Fruit fly (Drosophila melanogaster) whole organism, adult: ENCODE measurements around the gene CG9547.
A peak's percentile ranks its signal among the peaks of the same experiment; 100 is the strongest.

Experiments used
- CG11617 ChIP-seq: fragments of 200-800 bp; sonication (Bioruptor generic); optimal IDR thresholded peaks from 2 replicates; lab custom pipeline; 2017; ENCODE audit warnings: mild to moderate bottlenecking, missing biosample characterization, missing genetic modification reagents, missing genetic modification characterization
- CG12768 ChIP-seq: fragments of 200-800 bp; sonication (Bioruptor generic); optimal IDR thresholded peaks from 2 replicates; lab custom pipeline; 2017; ENCODE audit warnings: missing biosample characterization, missing genetic modification characterization, mild to moderate bottlenecking, moderate library complexity, missing genetic modification reagents
- CG14711 ChIP-seq: fragments of 200-800 bp; sonication (Bioruptor generic); optimal IDR thresholded peaks from 2 replicates; lab custom pipeline; 2018; ENCODE audit warnings: missing biosample characterization, mild to moderate bottlenecking, missing genetic modification characterization, moderate library complexity
- CG1620 ChIP-seq: fragments of 200-800 bp; sonication (Bioruptor generic); optimal IDR thresholded peaks from 2 replicates; lab custom pipeline; 2016; ENCODE audit warnings: missing biosample characterization, missing genetic modification characterization
- CG33017 ChIP-seq: fragments of 200-800 bp; sonication (Bioruptor generic); optimal IDR thresholded peaks from 2 replicates; lab custom pipeline; 2018; ENCODE audit warnings: missing biosample characterization, mild to moderate bottlenecking, missing genetic modification characterization, moderate library complexity
- CG5204 ChIP-seq: fragments of 200-800 bp; sonication (Bioruptor generic); optimal IDR thresholded peaks from 2 replicates; lab custom pipeline; 2016; ENCODE audit warnings: missing biosample characterization, missing genetic modification characterization
- CG7045 ChIP-seq: fragments of 200-800 bp; sonication (Bioruptor generic); optimal IDR thresholded peaks from 2 replicates; lab custom pipeline; 2017; ENCODE audit warnings: missing biosample characterization, mild to moderate bottlenecking, missing genetic modification characterization
- CG7101 ChIP-seq: fragments of 200-800 bp; sonication (Bioruptor generic); optimal IDR thresholded peaks from 2 replicates; lab custom pipeline; 2018; ENCODE audit warnings: missing biosample characterization, mild to moderate bottlenecking, missing genetic modification characterization, moderate library complexity
- Clk ChIP-seq: fragments of 200-800 bp; sonication (Bioruptor generic); optimal IDR thresholded peaks from 2 replicates; lab custom pipeline; 2017; ENCODE audit warnings: missing biosample characterization, missing genetic modification characterization
- Crg-1 ChIP-seq: fragments of 200-800 bp; sonication (Bioruptor generic); optimal IDR thresholded peaks from 2 replicates; lab custom pipeline; 2016; ENCODE audit warnings: missing biosample characterization, missing genetic modification characterization
- Hr96 ChIP-seq: fragments of 200-800 bp; sonication (Bioruptor generic); optimal IDR thresholded peaks from 2 replicates; lab custom pipeline; 2016; ENCODE audit warnings: missing biosample characterization, missing genetic modification characterization
- Mnt ChIP-seq: fragments of 200-800 bp; sonication (Bioruptor generic); optimal IDR thresholded peaks from 2 replicates; lab custom pipeline; 2016; ENCODE audit warnings: missing biosample characterization, mild to moderate bottlenecking, missing genetic modification characterization
- bab1 ChIP-seq: fragments of 200-800 bp; sonication (Bioruptor generic); optimal IDR thresholded peaks from 3 replicates; lab custom pipeline; 2019; ENCODE audit warnings: missing biosample characterization, mild to moderate bottlenecking, missing genetic modification characterization, moderate library complexity
- cic ChIP-seq: fragments of 200-800 bp; sonication (Bioruptor generic); optimal IDR thresholded peaks from 2 replicates; lab custom pipeline; 2017; ENCODE audit warnings: missing biosample characterization, mild to moderate bottlenecking, missing genetic modification characterization, moderate library complexity
- cnc ChIP-seq, 2 experiments: fragments of >200 bp; optimal IDR thresholded peaks; 2 replicates each; lab custom pipeline; 2017
- kay ChIP-seq: fragments of 200-800 bp; sonication (Bioruptor generic); peaks from one replicate; lab custom pipeline; 2016; ENCODE audit warnings: missing biosample characterization, missing genetic modification characterization, borderline replicate concordance
- ovo ChIP-seq: fragments of 200-800 bp; sonication (Bioruptor generic); optimal IDR thresholded peaks from 2 replicates; lab custom pipeline; 2016; ENCODE audit warnings: missing biosample characterization, missing genetic modification characterization
- pad ChIP-seq: fragments of 200-800 bp; sonication (Bioruptor generic); optimal IDR thresholded peaks from 3 replicates; lab custom pipeline; 2017; ENCODE audit warnings: missing biosample characterization, missing genetic modification characterization, mild to moderate bottlenecking, moderate library complexity, missing genetic modification reagents
- tj ChIP-seq: fragments of 200-800 bp; sonication (Bioruptor generic); optimal IDR thresholded peaks from 3 replicates; lab custom pipeline; 2017; ENCODE audit warnings: missing biosample characterization, mild to moderate bottlenecking, missing genetic modification characterization, moderate library complexity
- toe ChIP-seq: fragments of 200-800 bp; sonication (Bioruptor generic); optimal IDR thresholded peaks from 2 replicates; lab custom pipeline; 2016; ENCODE audit warnings: missing biosample characterization, missing genetic modification characterization

Gene CG9547

dm6 chr2L:6502887-6503723, 8.8 kb upstream of the CG9547 start:
- TF ChIP-seq bab1 (GFP tag; lab: Kevin White, UChicago) (no peak), CG33017 (tag; lab: Kevin White, UChicago) (no peak), CG5204 (no peak)

- TF ChIP-seq Clk (GFP tag; lab: Kevin White, UChicago) (no peak), cic (GFP tag; lab: Kevin White, UChicago) (no peak), ovo (no peak), CG11617 (GFP tag; lab: Kevin White, UChicago) (no peak)
These were observed 6.5 kb upstream of the CG9547 start for dm6 chr2L:6500648-6501325.

dm6 chr2L:6498448-6498847, 4.1 kb upstream of the CG9547 start, which contains the start of gene CG31637:
TSS of gene CG31637 (plus strand) at chr2L:6498647.
- TF ChIP-seq ovo, result no peak
- TF ChIP-seq cic (GFP tag; lab: Kevin White, UChicago), result peak; percentile 11
- no peak for TF ChIP-seq CG5204
- no peak for TF ChIP-seq CG12768 (GFP tag; lab: Kevin White, UChicago)
- peak; percentile 15 for TF ChIP-seq CG7101
- TF ChIP-seq Crg-1, result no peak
- peak; percentile 55 for TF ChIP-seq bab1 (GFP tag; lab: Kevin White, UChicago)
- TF ChIP-seq pad, result peak; percentile 18

dm6 chr2L:6496753-6497152, 2.4 kb upstream of the CG9547 start, which contains the start of gene CG9550:
TSS of gene CG9550 (plus strand) at chr2L:6497053.
- no peak for TF ChIP-seq CG7045 (GFP tag; lab: Kevin White, UChicago)
- no peak for TF ChIP-seq Hr96
- TF ChIP-seq Crg-1, result no peak
- TF ChIP-seq toe (GFP tag; lab: Kevin White, UChicago), result no peak
- no peak for TF ChIP-seq CG12768 (GFP tag; lab: Kevin White, UChicago)
- TF ChIP-seq cic (GFP tag; lab: Kevin White, UChicago), result no peak
- no peak for TF ChIP-seq CG33017 (tag; lab: Kevin White, UChicago)
- no peak for TF ChIP-seq CG14711 (tag; lab: Kevin White, UChicago)
- no peak for TF ChIP-seq tj (GFP tag; lab: Kevin White, UChicago)

dm6 chr2L:6490783-6491249, 3.5 kb downstream of the CG9547 start, which contains the start of the genes Phf5a and CG31638:
TSS of gene Phf5a (minus strand) at chr2L:6490843.
TSS of gene CG31638 (plus strand) at chr2L:6491061.
- peak; percentile 88 for TF ChIP-seq Mnt
- peak; percentile 88 for TF ChIP-seq CG11617 (GFP tag; lab: Kevin White, UChicago)
- no peak for TF ChIP-seq Hr96
- TF ChIP-seq kay (GFP tag; lab: Kevin White, UChicago), result no peak
- peak; percentile 92 for TF ChIP-seq Crg-1
- no peak for TF ChIP-seq cnc (optimal IDR thresholded peaks at IDR 0.05; lab: Kevin White, UChicago)
- TF ChIP-seq Clk (GFP tag; lab: Kevin White, UChicago), result peak; percentile 86
- TF ChIP-seq CG7045 (GFP tag; lab: Kevin White, UChicago), result peak; percentile 62
- TF ChIP-seq tj (GFP tag; lab: Kevin White, UChicago), result peak; percentile 84
- TF ChIP-seq CG7101, result peak; percentile 97
- TF ChIP-seq CG33017 (tag; lab: Kevin White, UChicago), result peak; percentile 95
- TF ChIP-seq CG14711 (tag; lab: Kevin White, UChicago), result peak; percentile 100
- no peak for TF ChIP-seq toe (GFP tag; lab: Kevin White, UChicago)
- TF ChIP-seq bab1 (GFP tag; lab: Kevin White, UChicago), result peak; percentile 66
- peak; percentile 85 for TF ChIP-seq ovo
- TF ChIP-seq CG1620 (GFP tag; lab: Kevin White, UChicago), result peak; percentile 27
- peak; percentile 84 for TF ChIP-seq pad
- no peak for TF ChIP-seq CG5204
- TF ChIP-seq cic (GFP tag; lab: Kevin White, UChicago), result peak; percentile 29
- peak; percentile 97 for TF ChIP-seq CG12768 (GFP tag; lab: Kevin White, UChicago)

dm6 chr2L:6488676-6489140, 5.6 kb downstream of the CG9547 start, which contains the start of the genes KFase and epsilonCOP:
TSS of gene KFase (minus strand) at chr2L:6488756.
TSS of gene epsilonCOP (plus strand) at chr2L:6489090.
- TF ChIP-seq CG11617 (GFP tag; lab: Kevin White, UChicago) (peak; percentile 74), CG14711 (tag; lab: Kevin White, UChicago) (peak; percentile 61), CG7045 (GFP tag; lab: Kevin White, UChicago) (peak; percentile 63), CG7101 (peak; percentile 68), kay (GFP tag; lab: Kevin White, UChicago) (no peak), CG12768 (GFP tag; lab: Kevin White, UChicago) (peak; percentile 34), pad (peak; percentile 55), Hr96 (no peak), ovo (peak; percentile 88), cic (GFP tag; lab: Kevin White, UChicago) (peak; percentile 36), tj (GFP tag; lab: Kevin White, UChicago) (peak; percentile 92), toe (GFP tag; lab: Kevin White, UChicago) (no peak), CG33017 (tag; lab: Kevin White, UChicago) (peak; percentile 57), Crg-1 (peak; percentile 81), bab1 (GFP tag; lab: Kevin White, UChicago) (peak; percentile 35), Clk (GFP tag; lab: Kevin White, UChicago) (no peak), CG1620 (GFP tag; lab: Kevin White, UChicago) (peak; percentile 71), cnc (optimal IDR thresholded peaks at IDR 0.05; lab: Kevin White, UChicago) (no peak), Mnt (peak; percentile 59), CG5204 (no peak)
